Worm (Caenorhabditis elegans) whole organism, L1 larva: Measurements from ENCODE around the gene K10H10.7.

Source experiments
- F16B12.6 ChIP-seq: fragments of 150-350 bp; optimal IDR thresholded peaks from 2 replicates; lab custom pipeline; 2014; ENCODE audit warnings: missing biosample characterization, missing genetic modification characterization
- Y116A8C.19 ChIP-seq: sonication (generic microtip); optimal IDR thresholded peaks from 2 replicates; lab custom pipeline; 2016; ENCODE audit warnings: missing compliant biosample characterization, missing genetic modification characterization, borderline replicate concordance
- aly-2 ChIP-seq: fragments of 150-350 bp; optimal IDR thresholded peaks from 2 replicates; lab custom pipeline; 2014; ENCODE audit warnings: missing biosample characterization, missing genetic modification characterization
- ceh-90 ChIP-seq: sonication (generic microtip); optimal IDR thresholded peaks from 2 replicates; lab custom pipeline; 2016; ENCODE audit warnings: missing genetic modification characterization, missing compliant biosample characterization
- dpl-1 ChIP-seq, 3 experiments: fragments of 150-350 bp in 2 of 3; sonication (generic microtip) in 1 of 3; optimal IDR thresholded peaks; 2 replicates each; lab custom pipeline; 2014 to 2017; ENCODE audit warnings: missing biosample characterization in 3 of 3, missing genetic modification characterization in 3 of 3, missing genetic modification reagents in 3 of 3
- efl-3 ChIP-seq: fragments of 200-800 bp; sonication (Bioruptor generic); optimal IDR thresholded peaks from 2 replicates; lab custom pipeline; 2018; ENCODE audit warnings: mild to moderate bottlenecking, missing genetic modification characterization, missing compliant biosample characterization
- egl-27 ChIP-seq, 2 experiments: fragments of 150-350 bp in 1 of 2; sonication (generic microtip); optimal IDR thresholded peaks; 3 replicates each; lab custom pipeline; 2017 to 2018; ENCODE audit warnings: missing biosample characterization in 2 of 2, missing genetic modification characterization in 2 of 2, missing genetic modification reagents in 2 of 2
- elt-2 ChIP-seq: sonication (generic microtip); optimal IDR thresholded peaks from 2 replicates; lab custom pipeline; 2016; ENCODE audit warnings: missing genetic modification characterization, mild to moderate bottlenecking, inconsistent platforms, missing compliant biosample characterization, missing genetic modification reagents
- grh-1 ChIP-seq: fragments of 200-800 bp; sonication (Bioruptor generic); IDR thresholded peaks from 2 replicates; pipeline ENCODE4 v1.3.6; 2022; ENCODE audit warnings: missing genetic modification reagents, missing genetic modification characterization, missing compliant biosample characterization
- hlh-17 ChIP-seq: fragments of 200-800 bp; sonication (Bioruptor generic); optimal IDR thresholded peaks from 2 replicates; lab custom pipeline; 2018; ENCODE audit warnings: missing genetic modification characterization, mild to moderate bottlenecking, missing compliant biosample characterization, moderate library complexity, borderline replicate concordance
- hpl-2 ChIP-seq: fragments of 150-350 bp; optimal IDR thresholded peaks from 2 replicates; lab custom pipeline; 2014; ENCODE audit warnings: missing biosample characterization, missing genetic modification reagents, missing genetic modification characterization
- irx-1 ChIP-seq: sonication (generic microtip); optimal IDR thresholded peaks from 2 replicates; lab custom pipeline; 2016; ENCODE audit warnings: missing genetic modification characterization, missing compliant biosample characterization
- jun-1 ChIP-seq: fragments of 150-350 bp; optimal IDR thresholded peaks from 2 replicates; lab custom pipeline; 2014; ENCODE audit warnings: missing biosample characterization, missing genetic modification reagents, missing genetic modification characterization
- lin-14 ChIP-seq: fragments of 200-800 bp; sonication (Bioruptor generic); optimal IDR thresholded peaks from 2 replicates; lab custom pipeline; 2018; ENCODE audit warnings: mild to moderate bottlenecking, missing genetic modification characterization, moderate library complexity, missing compliant biosample characterization
- lin-39 ChIP-seq: fragments of 150-350 bp; optimal IDR thresholded peaks from 2 replicates; lab custom pipeline; 2014; ENCODE audit warnings: missing biosample characterization, missing genetic modification reagents, missing genetic modification characterization
- lir-3 ChIP-seq: sonication (generic microtip); optimal IDR thresholded peaks from 2 replicates; lab custom pipeline; 2016; ENCODE audit warnings: mild to moderate bottlenecking, missing genetic modification characterization, moderate library complexity, missing compliant biosample characterization; ENCODE audit not compliant: poor library complexity
- mef-2 ChIP-seq: fragments of 150-350 bp; optimal IDR thresholded peaks from 2 replicates; lab custom pipeline; 2014; ENCODE audit warnings: missing biosample characterization, missing genetic modification characterization
- mep-1 ChIP-seq: fragments of 150-350 bp; optimal IDR thresholded peaks from 2 replicates; lab custom pipeline; 2014; ENCODE audit warnings: missing biosample characterization, missing genetic modification characterization
- nhr-11 ChIP-seq: fragments of 150-350 bp; optimal IDR thresholded peaks from 2 replicates; lab custom pipeline; 2014; ENCODE audit warnings: missing biosample characterization, missing genetic modification characterization
- nhr-20 ChIP-seq: sonication (generic microtip); optimal IDR thresholded peaks from 2 replicates; lab custom pipeline; 2016; ENCODE audit warnings: mild to moderate bottlenecking, missing genetic modification characterization, missing compliant biosample characterization
- nhr-237 ChIP-seq: fragments of 150-350 bp; optimal IDR thresholded peaks from 2 replicates; lab custom pipeline; 2014; ENCODE audit warnings: missing biosample characterization, missing genetic modification characterization
- nhr-47 ChIP-seq: sonication (generic microtip); optimal IDR thresholded peaks from 2 replicates; lab custom pipeline; 2016; ENCODE audit warnings: mild to moderate bottlenecking, missing genetic modification characterization, moderate library complexity, missing compliant biosample characterization
- nhr-76 ChIP-seq: sonication (generic microtip); optimal IDR thresholded peaks from 2 replicates; lab custom pipeline; 2017; ENCODE audit warnings: missing biosample characterization, missing genetic modification characterization
- nhr-77 ChIP-seq: fragments of 150-350 bp; optimal IDR thresholded peaks from 2 replicates; lab custom pipeline; 2014; ENCODE audit warnings: missing biosample characterization, missing genetic modification characterization
- nhr-84 ChIP-seq: sonication (generic microtip); optimal IDR thresholded peaks from 2 replicates; lab custom pipeline; 2017; ENCODE audit warnings: missing biosample characterization, missing genetic modification characterization
- nhr-90 ChIP-seq: sonication (generic microtip); optimal IDR thresholded peaks from 2 replicates; lab custom pipeline; 2016; ENCODE audit warnings: mild to moderate bottlenecking, missing genetic modification characterization, missing compliant biosample characterization; ENCODE audit not compliant: poor library complexity
- pqm-1 ChIP-seq: sonication (generic microtip); optimal IDR thresholded peaks from 3 replicates; lab custom pipeline; 2017; ENCODE audit warnings: missing biosample characterization, missing genetic modification characterization
- rnt-1 ChIP-seq: sonication (generic microtip); optimal IDR thresholded peaks from 2 replicates; lab custom pipeline; 2016; ENCODE audit warnings: mild to moderate bottlenecking, missing genetic modification characterization, moderate library complexity, missing compliant biosample characterization
- skn-1 ChIP-seq: fragments of 150-350 bp; optimal IDR thresholded peaks from 2 replicates; lab custom pipeline; 2014; ENCODE audit warnings: missing biosample characterization, missing genetic modification characterization
- snpc-4 ChIP-seq: fragments of 150-350 bp; optimal IDR thresholded peaks from 2 replicates; lab custom pipeline; 2014; ENCODE audit warnings: missing biosample characterization, missing genetic modification characterization
- snu-23 ChIP-seq: sonication (generic microtip); optimal IDR thresholded peaks from 2 replicates; lab custom pipeline; 2016; ENCODE audit warnings: missing genetic modification characterization, missing compliant biosample characterization
- sox-4 ChIP-seq: sonication (generic microtip); optimal IDR thresholded peaks from 2 replicates; lab custom pipeline; 2016; ENCODE audit warnings: missing genetic modification characterization, missing compliant biosample characterization
- sptf-1 ChIP-seq: fragments of 150-350 bp; optimal IDR thresholded peaks from 2 replicates; lab custom pipeline; 2014; ENCODE audit warnings: missing biosample characterization, missing genetic modification characterization
- tlp-1 ChIP-seq: fragments of 150-350 bp; optimal IDR thresholded peaks from 2 replicates; lab custom pipeline; 2014; ENCODE audit warnings: missing biosample characterization, missing genetic modification characterization
- unc-30 ChIP-seq: sonication (generic microtip); optimal IDR thresholded peaks from 2 replicates; lab custom pipeline; 2017; ENCODE audit warnings: missing biosample characterization, missing genetic modification characterization
- unc-62 ChIP-seq: fragments of 150-350 bp; optimal IDR thresholded peaks from 2 replicates; lab custom pipeline; 2014; ENCODE audit warnings: missing biosample characterization, missing genetic modification reagents, missing genetic modification characterization
- unc-86 ChIP-seq: sonication (generic microtip); optimal IDR thresholded peaks from 2 replicates; lab custom pipeline; 2016; ENCODE audit warnings: missing genetic modification characterization, missing compliant biosample characterization
- vab-15 ChIP-seq: sonication (generic microtip); optimal IDR thresholded peaks from 2 replicates; lab custom pipeline; 2017; ENCODE audit warnings: missing genotype, mild to moderate bottlenecking, missing genetic modification characterization, missing compliant biosample characterization

The K10H10.7 gene

DNA sequence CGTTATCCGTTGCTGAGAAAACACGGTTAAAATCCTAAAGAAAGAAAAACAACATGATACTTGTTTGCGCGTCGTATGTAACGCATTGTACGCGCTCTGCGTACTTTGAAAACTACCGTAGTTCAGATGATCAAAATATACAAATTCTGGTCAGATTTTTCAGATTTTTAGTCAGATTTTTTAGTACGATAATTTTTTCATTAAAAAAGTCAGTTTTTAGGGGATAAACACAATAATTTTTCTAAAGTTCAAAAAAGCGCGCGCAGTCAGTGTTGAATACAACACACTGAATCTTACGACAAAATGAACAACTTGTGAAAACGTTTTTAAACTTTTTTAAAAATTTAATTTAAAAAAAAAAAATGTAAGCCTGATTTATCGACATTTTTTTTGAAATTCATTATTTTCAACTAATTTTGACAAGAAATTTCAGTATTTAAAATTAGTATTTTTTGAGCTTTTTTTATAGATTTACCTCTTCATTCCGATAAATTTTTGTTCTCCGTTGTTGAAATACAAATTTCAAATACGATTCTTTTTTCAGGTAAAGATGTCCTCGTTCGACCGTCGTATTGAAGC lies 16.3 kb upstream of the K10H10.7 start, which contains the start of gene pot-2:
Gene pot-2, plus strand, starts transcription at position 529 of the 579 bp plus-strand sequence.
- TF ChIP-seq nhr-77 (tag; lab: Kevin White, UChicago) (no peak), nhr-47 (no peak), nhr-237 (no peak), vab-15 (tag; lab: Kevin White, UChicago) (no peak), irx-1 (tag; lab: Kevin White, UChicago) (no peak), efl-3 (no peak), lin-14 (GFP tag; lab: Kevin White, UChicago) (no peak), egl-27 (tag; optimal IDR thresholded peaks at IDR 0.05; lab: Kevin White, UChicago) (no peak), nhr-90 (no peak), lir-3 (tag; lab: Kevin White, UChicago) (no peak), pqm-1 (no peak), grh-1 (no peak), skn-1 (tag; lab: Kevin White, UChicago) (no peak), nhr-84 (tag; lab: Kevin White, UChicago) (no peak), lin-39 (tag; lab: Kevin White, UChicago) (no peak)

DNA sequence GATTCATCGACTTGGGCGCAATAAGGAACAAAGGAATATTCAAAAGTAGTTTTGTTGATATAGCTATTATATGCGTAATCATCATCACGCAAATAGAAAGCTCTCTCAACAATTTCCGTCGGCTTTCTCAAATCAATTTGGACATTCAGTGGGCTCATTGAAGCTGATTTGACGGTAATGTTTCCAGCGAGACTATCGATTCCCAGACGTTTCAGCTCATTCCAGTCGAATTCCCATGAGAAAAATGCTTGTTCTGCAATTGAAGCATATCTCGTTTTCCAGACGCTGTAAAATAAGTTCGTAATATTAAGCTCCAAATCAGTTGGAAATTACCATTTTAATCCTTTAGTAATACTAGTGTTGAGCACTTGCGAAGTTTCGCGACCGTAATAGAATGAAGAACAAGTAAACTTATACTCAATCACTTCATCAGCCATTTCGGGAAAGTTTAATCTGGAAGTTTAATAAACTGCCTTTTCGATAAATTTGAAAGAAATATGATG lies 15.7 kb upstream of the K10H10.7 start, which contains the start of gene btb-20:
Gene btb-20, minus strand, starts transcription at position 453 of the 503 bp plus-strand sequence.
- TF ChIP-seq mep-1 (tag; lab: Kevin White, UChicago) (no peak), hlh-17 (GFP tag; lab: Kevin White, UChicago) (no peak), ceh-90 (no peak), Y116A8C.19 (tag; lab: Kevin White, UChicago) (no peak), snpc-4 (tag; lab: Kevin White, UChicago) (no peak), irx-1 (tag; lab: Kevin White, UChicago) (no peak), sptf-1 (tag; lab: Kevin White, UChicago) (no peak), unc-86 (tag; lab: Kevin White, UChicago) (no peak), F16B12.6 (no peak), snu-23 (GFP tag; lab: Kevin White, UChicago) (no peak)

ce11 chrII:14522037-14522436 lies 14.6 kb upstream of the K10H10.7 start, which contains the start of gene btb-19:
btb-19 (minus strand) TSS chrII:14522137.
- TF ChIP-seq unc-62 (GFP tag; lab: Kevin White, UChicago) (no peak), tlp-1 (tag; lab: Kevin White, UChicago) (no peak), sptf-1 (tag; lab: Kevin White, UChicago) (no peak), hpl-2 (GFP tag; lab: Kevin White, UChicago) (no peak), rnt-1 (no peak), sox-4 (tag; lab: Kevin White, UChicago) (no peak), mef-2 (tag; lab: Kevin White, UChicago) (no peak), jun-1 (tag; lab: Kevin White, UChicago) (no peak), unc-30 (tag; lab: Kevin White, UChicago) (no peak), elt-2 (tag; lab: Kevin White, UChicago) (no peak), snu-23 (GFP tag; lab: Kevin White, UChicago) (no peak), aly-2 (no peak), lin-39 (tag; lab: Kevin White, UChicago) (no peak), nhr-11 (no peak), vab-15 (tag; lab: Kevin White, UChicago) (no peak), nhr-20 (tag; lab: Kevin White, UChicago) (no peak), nhr-76 (tag; lab: Kevin White, UChicago) (no peak), dpl-1 (GFP tag; optimal IDR thresholded peaks at IDR 0.05; lab: Kevin White, UChicago) (no peak)
